Fruit fly (Drosophila melanogaster): ENCODE data around the gene CG42758.

The CG42758 gene

DNA sequence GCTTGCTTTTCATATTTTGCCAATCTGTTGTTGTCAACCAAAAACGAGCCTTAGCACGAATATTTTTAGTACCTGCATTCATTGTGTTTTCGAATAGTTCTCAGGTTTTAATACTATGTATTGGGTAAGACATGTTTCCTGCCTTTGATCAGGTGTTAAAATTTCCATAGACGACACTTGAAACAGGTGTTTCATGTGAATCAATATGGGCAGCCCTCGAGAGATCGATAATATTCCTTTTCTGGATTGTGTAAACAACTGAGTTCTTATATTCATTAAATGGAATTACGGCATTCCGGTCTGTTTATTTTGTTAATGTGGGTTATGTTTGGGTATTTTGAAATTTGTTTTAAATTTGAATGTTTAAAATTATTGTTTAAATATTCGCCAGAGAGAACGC lies 18.0 kb upstream of the CG42758 start:
- TF ChIP-seq fd85E (GFP tag; optimal IDR thresholded peaks at IDR 0.05) (no peak), fkh (GFP tag; optimal IDR thresholded peaks at IDR 0.05) (peak; percentile 64)

DNA sequence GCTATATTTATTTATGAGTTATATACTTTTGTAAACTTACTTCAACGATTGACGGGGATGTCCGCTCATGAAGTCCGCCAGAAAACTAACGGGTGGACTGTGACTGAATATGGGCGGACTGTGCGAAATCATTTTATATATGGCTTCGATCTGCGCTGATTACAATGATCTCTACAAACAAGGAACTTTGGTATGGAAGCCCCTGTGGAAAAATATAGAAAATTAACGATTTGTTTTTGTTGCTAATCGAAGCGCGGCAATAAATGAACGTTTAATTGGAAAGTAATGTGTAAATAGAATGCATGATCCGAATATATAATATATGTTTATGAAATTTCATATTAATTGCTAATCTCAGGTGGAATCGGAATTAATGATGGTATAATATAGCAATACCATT lies 17.3 kb upstream of the CG42758 start:
- TF ChIP-seq CG34406 (GFP tag; optimal IDR thresholded peaks at IDR 0.05), result no peak
- no peak for TF ChIP-seq dsx (GFP tag; optimal IDR thresholded peaks at IDR 0.05; ENCODE audit: poor library complexity, severe bottlenecking)
- no peak for TF ChIP-seq Ets96B (tag; optimal IDR thresholded peaks at IDR 0.05)
- no peak for TF ChIP-seq CG8632 (GFP tag; optimal IDR thresholded peaks at IDR 0.05)
- TF ChIP-seq CG32006 (GFP tag; optimal IDR thresholded peaks at IDR 0.05), result no peak
- no peak for TF ChIP-seq CG16779 (tag; optimal IDR thresholded peaks at IDR 0.05)
- TF ChIP-seq fkh (GFP tag; optimal IDR thresholded peaks at IDR 0.05), result no peak
- no peak for TF ChIP-seq CG15336 (GFP tag; IDR thresholded peaks at IDR 0.05)
- no peak for TF ChIP-seq Eip78C (GFP tag)
- no peak for TF ChIP-seq CG9139 (GFP tag; optimal IDR thresholded peaks at IDR 0.05)
- TF ChIP-seq CG10631 (GFP tag; optimal IDR thresholded peaks at IDR 0.05), result no peak
- no peak for TF ChIP-seq CG8119 (GFP tag; IDR thresholded peaks at IDR 0.05)
- no peak for TF ChIP-seq CG10669 (GFP tag; optimal IDR thresholded peaks at IDR 0.05)
- no peak for TF ChIP-seq svp (GFP tag)
- TF ChIP-seq Gug (GFP tag; IDR thresholded peaks at IDR 0.05), result no peak
- no peak for TF ChIP-seq Eip93F (GFP tag; optimal IDR thresholded peaks at IDR 0.05)
- no peak for TF ChIP-seq pdm3 (GFP tag; optimal IDR thresholded peaks at IDR 0.05)
- TF ChIP-seq fd59A (GFP tag; optimal IDR thresholded peaks at IDR 0.05), result no peak

DNA sequence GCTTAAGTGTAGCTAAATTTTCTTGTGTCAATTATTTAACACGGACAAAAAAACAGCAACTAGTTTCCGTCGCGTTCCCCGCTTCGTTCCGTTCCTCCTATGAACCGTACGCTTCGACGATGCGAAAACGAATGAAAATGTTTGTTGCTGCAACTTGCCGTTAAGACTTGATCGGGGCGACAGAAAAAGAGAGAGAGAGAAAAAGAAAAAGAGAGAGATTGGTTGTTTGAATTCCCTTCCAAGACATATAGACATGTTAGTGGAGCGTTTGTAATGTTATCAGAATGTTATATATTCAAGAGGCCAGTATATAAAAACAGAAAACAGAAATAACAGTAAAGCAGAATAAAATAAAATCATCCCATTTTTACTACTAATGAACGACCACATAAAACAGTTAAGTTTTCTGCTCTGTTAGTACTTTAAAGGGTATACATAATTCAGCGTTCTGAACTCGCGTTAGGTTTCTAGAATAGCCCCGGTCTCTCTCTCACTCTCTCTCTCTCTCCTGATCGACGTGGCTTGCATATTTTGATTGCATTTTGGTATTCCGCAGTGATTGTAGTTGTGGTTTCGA lies 16.3 kb upstream of the CG42758 start, which contains the start of gene Gbs-70E:
Gene Gbs-70E, minus strand, starts transcription at position 137 of the 577 bp plus-strand sequence.
- TF ChIP-seq CG34406 (GFP tag; optimal IDR thresholded peaks at IDR 0.05) (peak; percentile 94), Met (GFP tag; optimal IDR thresholded peaks at IDR 0.05) (peak; percentile 97), fkh (GFP tag; optimal IDR thresholded peaks at IDR 0.05) (peak; percentile 70), CG10631 (GFP tag; optimal IDR thresholded peaks at IDR 0.05) (peak; percentile 89), CG3032 (tag; optimal IDR thresholded peaks at IDR 0.05) (peak; percentile 89), CG3919 (GFP tag; optimal IDR thresholded peaks at IDR 0.05) (peak; percentile 94), CG11762 (GFP tag; optimal IDR thresholded peaks at IDR 0.05; ENCODE audit: insufficient read depth) (peak; percentile 93), CG32006 (GFP tag; optimal IDR thresholded peaks at IDR 0.05) (peak; percentile 91), dsx (GFP tag; optimal IDR thresholded peaks at IDR 0.05; ENCODE audit: poor library complexity, severe bottlenecking) (peak; percentile 92), Ets21C (GFP tag; optimal IDR thresholded peaks at IDR 0.05) (peak; percentile 93), Smox (GFP tag; optimal IDR thresholded peaks at IDR 0.05) (peak; percentile 94), Eip78C (GFP tag) (peak; percentile 99), spab (GFP tag; optimal IDR thresholded peaks at IDR 0.05) (peak; percentile 89), Sox14 (GFP tag; optimal IDR thresholded peaks at IDR 0.05) (peak; percentile 96), acj6 (GFP tag; optimal IDR thresholded peaks at IDR 0.05) (peak; percentile 94), CG16779 (tag; optimal IDR thresholded peaks at IDR 0.05) (peak; percentile 92), CG31627 (GFP tag; optimal IDR thresholded peaks at IDR 0.05) (peak; percentile 94), Sox102F (GFP tag; optimal IDR thresholded peaks at IDR 0.05) (peak; percentile 95), Eip93F (GFP tag; optimal IDR thresholded peaks at IDR 0.05) (peak; percentile 69), eg (GFP tag; IDR thresholded peaks at IDR 0.05) (peak; percentile 88), esn (GFP tag; optimal IDR thresholded peaks at IDR 0.05) (peak; percentile 98), CG8319 (GFP tag; optimal IDR thresholded peaks at IDR 0.05) (peak; percentile 90), Hr4 (GFP tag; optimal IDR thresholded peaks at IDR 0.05) (peak; percentile 95), CG4318 (GFP tag; optimal IDR thresholded peaks at IDR 0.05) (peak; percentile 71), CG1621 (tag; optimal IDR thresholded peaks at IDR 0.05) (peak; percentile 88), achi (GFP tag; optimal IDR thresholded peaks at IDR 0.05) (peak; percentile 93), CG7368 (GFP tag; optimal IDR thresholded peaks at IDR 0.05) (peak; percentile 90), Hr38 (GFP tag; optimal IDR thresholded peaks at IDR 0.05) (no peak), CG10669 (GFP tag; optimal IDR thresholded peaks at IDR 0.05) (peak; percentile 87), Sox15 (GFP tag; optimal IDR thresholded peaks at IDR 0.05) (peak; percentile 91), fd59A (GFP tag; optimal IDR thresholded peaks at IDR 0.05) (peak; percentile 87), OdsH (GFP tag; optimal IDR thresholded peaks at IDR 0.05) (peak; percentile 94), CG9139 (GFP tag; optimal IDR thresholded peaks at IDR 0.05) (peak; percentile 91), salr (GFP tag; optimal IDR thresholded peaks at IDR 0.05) (peak; percentile 73 to 90), Eip75B (GFP tag; optimal IDR thresholded peaks at IDR 0.05) (peak; percentile 97), cyc (GFP tag; optimal IDR thresholded peaks at IDR 0.05) (peak; percentile 92), vri (GFP tag; optimal IDR thresholded peaks at IDR 0.05) (peak; percentile 94), CG8632 (GFP tag; optimal IDR thresholded peaks at IDR 0.05) (peak; percentile 93), ss (GFP tag; optimal IDR thresholded peaks at IDR 0.05) (peak; percentile 94 to 95)

All from whole organism, prepupa.